Worm (Caenorhabditis elegans) whole organism, L1 larva: Measurements from ENCODE around the gene twk-4.

Experiments used
- C34B4.2 ChIP-seq: sonication (generic microtip); optimal IDR thresholded peaks from 2 replicates; lab custom pipeline; 2017; ENCODE audit warnings: mild to moderate bottlenecking, missing genetic modification characterization, missing compliant biosample characterization
- aha-1 ChIP-seq: fragments of 150-350 bp; optimal IDR thresholded peaks from 2 replicates; lab custom pipeline; 2014; ENCODE audit warnings: missing biosample characterization, missing genetic modification characterization
- aly-2 ChIP-seq: fragments of 150-350 bp; optimal IDR thresholded peaks from 2 replicates; lab custom pipeline; 2014; ENCODE audit warnings: missing biosample characterization, missing genetic modification characterization
- ama-1 ChIP-seq: fragments of 150-350 bp; optimal IDR thresholded peaks from 2 replicates; lab custom pipeline; 2014
- blmp-1 ChIP-seq: fragments of 150-350 bp; optimal IDR thresholded peaks from 2 replicates; lab custom pipeline; 2014; ENCODE audit warnings: missing biosample characterization, missing genetic modification characterization
- ceh-63 ChIP-seq: fragments of 200-800 bp; sonication (Bioruptor generic); optimal IDR thresholded peaks from 2 replicates; lab custom pipeline; 2018; ENCODE audit warnings: mild to moderate bottlenecking, missing genetic modification characterization, missing compliant biosample characterization
- ceh-8 ChIP-seq: fragments of 200-800 bp; sonication (Bioruptor generic); optimal IDR thresholded peaks from 2 replicates; lab custom pipeline; 2018; ENCODE audit warnings: mild to moderate bottlenecking, missing genetic modification characterization, moderate library complexity, missing compliant biosample characterization
- ceh-82 ChIP-seq, 3 experiments: fragments of 150-350 bp in 1 of 3; sonication (generic microtip) in 2 of 3; optimal IDR thresholded peaks; 2 replicates each; lab custom pipeline; 2014 to 2017; ENCODE audit warnings: missing biosample characterization in 3 of 3, missing genetic modification characterization in 3 of 3
- ceh-88 ChIP-seq: fragments of 200-800 bp; sonication (Bioruptor generic); IDR thresholded peaks from 2 replicates; pipeline ENCODE4 v1.3.6; 2022; ENCODE audit warnings: missing genetic modification characterization, missing compliant biosample characterization
- ceh-90 ChIP-seq: sonication (generic microtip); optimal IDR thresholded peaks from 2 replicates; lab custom pipeline; 2016; ENCODE audit warnings: missing genetic modification characterization, missing compliant biosample characterization
- efl-1 ChIP-seq, 4 experiments: fragments of 150-350 bp; optimal IDR thresholded peaks in 3 of 4; peaks in 1 of 4; 1 replicate in 1 of 4; 2 replicates in 3 of 4; lab custom pipeline; 2014; ENCODE audit warnings: missing biosample characterization in 2 of 4, missing genetic modification characterization in 2 of 4, missing genetic modification reagents in 2 of 4
- egl-13 ChIP-seq: sonication (generic microtip); optimal IDR thresholded peaks from 2 replicates; lab custom pipeline; 2016; ENCODE audit warnings: missing genotype, missing genetic modification reagents, missing genetic modification characterization, missing compliant biosample characterization
- elt-2 ChIP-seq: sonication (generic microtip); optimal IDR thresholded peaks from 2 replicates; lab custom pipeline; 2016; ENCODE audit warnings: missing genetic modification characterization, mild to moderate bottlenecking, inconsistent platforms, missing compliant biosample characterization, missing genetic modification reagents
- elt-3 ChIP-seq, 6 experiments: fragments of 150-350 bp in 1 of 6; sonication (generic microtip); optimal IDR thresholded peaks; 2 replicates each; lab custom pipeline; 2017 to 2018; ENCODE audit warnings: missing biosample characterization in 6 of 6, missing genetic modification characterization in 6 of 6, inconsistent platforms in 1 of 6
- ets-5 ChIP-seq: fragments of 200-800 bp; sonication (Bioruptor generic); IDR thresholded peaks from 2 replicates; pipeline ENCODE4 v1.3.6; 2022; ENCODE audit warnings: missing genetic modification characterization, missing compliant biosample characterization
- fkh-4 ChIP-seq: sonication (generic microtip); optimal IDR thresholded peaks from 2 replicates; lab custom pipeline; 2016; ENCODE audit warnings: missing compliant biosample characterization, missing genetic modification characterization, borderline replicate concordance
- fkh-8 ChIP-seq: sonication (generic microtip); optimal IDR thresholded peaks from 2 replicates; lab custom pipeline; 2016; ENCODE audit warnings: mild to moderate bottlenecking, missing genetic modification characterization, missing compliant biosample characterization
- fos-1 ChIP-seq: fragments of 150-350 bp; optimal IDR thresholded peaks from 2 replicates; lab custom pipeline; 2014; ENCODE audit warnings: missing biosample characterization, missing genetic modification characterization
- hpl-2 ChIP-seq: fragments of 150-350 bp; optimal IDR thresholded peaks from 2 replicates; lab custom pipeline; 2014; ENCODE audit warnings: missing biosample characterization, missing genetic modification reagents, missing genetic modification characterization
- irx-1 ChIP-seq: sonication (generic microtip); optimal IDR thresholded peaks from 2 replicates; lab custom pipeline; 2016; ENCODE audit warnings: missing genetic modification characterization, missing compliant biosample characterization
- lin-13 ChIP-seq: fragments of 150-350 bp; optimal IDR thresholded peaks from 2 replicates; lab custom pipeline; 2014; ENCODE audit warnings: missing biosample characterization, missing genetic modification reagents, missing genetic modification characterization
- lin-14 ChIP-seq: fragments of 200-800 bp; sonication (Bioruptor generic); optimal IDR thresholded peaks from 2 replicates; lab custom pipeline; 2018; ENCODE audit warnings: mild to moderate bottlenecking, missing genetic modification characterization, moderate library complexity, missing compliant biosample characterization
- lin-35 ChIP-seq, 2 experiments: fragments of 150-350 bp; optimal IDR thresholded peaks; 2 replicates each; lab custom pipeline; 2014; ENCODE audit warnings: missing biosample characterization in 2 of 2, missing genetic modification characterization in 2 of 2, missing genetic modification reagents in 2 of 2
- lsy-2 ChIP-seq, 2 experiments: fragments of 150-350 bp; optimal IDR thresholded peaks; 2 replicates each; lab custom pipeline; 2014; ENCODE audit warnings: missing biosample characterization in 2 of 2, missing genetic modification characterization in 2 of 2
- mab-9 ChIP-seq: fragments of 200-800 bp; sonication (Bioruptor generic); IDR thresholded peaks from 2 replicates; pipeline ENCODE4 v1.3.6; 2022; ENCODE audit warnings: missing genetic modification reagents, missing genetic modification characterization, missing compliant biosample characterization
- mdl-1 ChIP-seq, 2 experiments: fragments of 150-350 bp; optimal IDR thresholded peaks; 2 replicates each; lab custom pipeline; 2014 to 2017; ENCODE audit warnings: missing biosample characterization in 2 of 2, missing genetic modification characterization in 2 of 2, inconsistent platforms in 1 of 2
- mef-2 ChIP-seq: fragments of 150-350 bp; optimal IDR thresholded peaks from 2 replicates; lab custom pipeline; 2014; ENCODE audit warnings: missing biosample characterization, missing genetic modification characterization
- mep-1 ChIP-seq: fragments of 150-350 bp; optimal IDR thresholded peaks from 2 replicates; lab custom pipeline; 2014; ENCODE audit warnings: missing biosample characterization, missing genetic modification characterization
- nhr-12 ChIP-seq: sonication (generic microtip); optimal IDR thresholded peaks from 2 replicates; lab custom pipeline; 2017; ENCODE audit warnings: missing biosample characterization, missing genetic modification characterization
- nhr-20 ChIP-seq: sonication (generic microtip); optimal IDR thresholded peaks from 2 replicates; lab custom pipeline; 2016; ENCODE audit warnings: mild to moderate bottlenecking, missing genetic modification characterization, missing compliant biosample characterization
- nhr-237 ChIP-seq: fragments of 150-350 bp; optimal IDR thresholded peaks from 2 replicates; lab custom pipeline; 2014; ENCODE audit warnings: missing biosample characterization, missing genetic modification characterization
- nhr-76 ChIP-seq: sonication (generic microtip); optimal IDR thresholded peaks from 2 replicates; lab custom pipeline; 2017; ENCODE audit warnings: missing biosample characterization, missing genetic modification characterization
- nhr-84 ChIP-seq: sonication (generic microtip); optimal IDR thresholded peaks from 2 replicates; lab custom pipeline; 2017; ENCODE audit warnings: missing biosample characterization, missing genetic modification characterization
- nhr-85 ChIP-seq: sonication (generic microtip); peaks from one replicate; lab custom pipeline; 2016; ENCODE audit warnings: missing genetic modification characterization, inconsistent platforms, missing compliant biosample characterization
- pax-3 ChIP-seq: fragments of 200-800 bp; sonication (Bioruptor generic); optimal IDR thresholded peaks from 2 replicates; lab custom pipeline; 2018; ENCODE audit warnings: mild to moderate bottlenecking, missing genetic modification characterization, moderate library complexity, missing compliant biosample characterization
- pqm-1 ChIP-seq: sonication (generic microtip); optimal IDR thresholded peaks from 3 replicates; lab custom pipeline; 2017; ENCODE audit warnings: missing biosample characterization, missing genetic modification characterization
- skn-1 ChIP-seq: fragments of 150-350 bp; optimal IDR thresholded peaks from 2 replicates; lab custom pipeline; 2014; ENCODE audit warnings: missing biosample characterization, missing genetic modification characterization
- sptf-1 ChIP-seq: fragments of 150-350 bp; optimal IDR thresholded peaks from 2 replicates; lab custom pipeline; 2014; ENCODE audit warnings: missing biosample characterization, missing genetic modification characterization
- sup-37 ChIP-seq: fragments of 200-800 bp; sonication (Bioruptor generic); optimal IDR thresholded peaks from 2 replicates; lab custom pipeline; 2018; ENCODE audit warnings: mild to moderate bottlenecking, missing genetic modification characterization, missing compliant biosample characterization
- tbx-2 ChIP-seq: sonication (generic microtip); optimal IDR thresholded peaks from 2 replicates; lab custom pipeline; 2016; ENCODE audit warnings: missing genetic modification characterization, missing compliant biosample characterization
- tlp-1 ChIP-seq: fragments of 150-350 bp; optimal IDR thresholded peaks from 2 replicates; lab custom pipeline; 2014; ENCODE audit warnings: missing biosample characterization, missing genetic modification characterization
- unc-86 ChIP-seq: sonication (generic microtip); optimal IDR thresholded peaks from 2 replicates; lab custom pipeline; 2016; ENCODE audit warnings: missing genetic modification characterization, missing compliant biosample characterization
- ztf-4 ChIP-seq: fragments of 150-350 bp; optimal IDR thresholded peaks from 2 replicates; lab custom pipeline; 2014; ENCODE audit warnings: missing biosample characterization, missing genetic modification characterization

The twk-4 gene

ce11 chrII:9210076-9210475, 16.0 kb upstream of the twk-4 start, which contains the start of gene ZK1067.4:
Gene ZK1067.4 (plus strand): TSS chrII:9210376.
- TF ChIP-seq pqm-1 (tag; lab: Kevin White, UChicago) (no peak), irx-1 (tag; lab: Kevin White, UChicago) (no peak), fos-1 (tag; lab: Kevin White, UChicago) (no peak), fkh-4 (tag; lab: Kevin White, UChicago) (no peak), C34B4.2 (no peak), lin-13 (GFP tag; lab: Kevin White, UChicago) (no peak), mab-9 (GFP tag; lab: Robert Waterston, UW) (no peak), aly-2 (tag; lab: Kevin White, UChicago) (no peak), skn-1 (tag; lab: Kevin White, UChicago) (no peak), sptf-1 (tag; lab: Kevin White, UChicago) (no peak), aha-1 (tag; lab: Kevin White, UChicago) (no peak), nhr-76 (tag; lab: Kevin White, UChicago) (no peak), ceh-90 (tag; lab: Kevin White, UChicago) (no peak), efl-1 (optimal IDR thresholded peaks at IDR 0.05; lab: Kevin White, UChicago) (no peak), efl-1 (GFP tag; optimal IDR thresholded peaks at IDR 0.05 in 1 of 2; lab: Kevin White, UChicago) (no peak), pax-3 (tag; lab: Kevin White, UChicago) (no peak), sup-37 (GFP tag; lab: Kevin White, UChicago) (no peak), ceh-63 (GFP tag; lab: Kevin White, UChicago) (no peak)

DNA sequence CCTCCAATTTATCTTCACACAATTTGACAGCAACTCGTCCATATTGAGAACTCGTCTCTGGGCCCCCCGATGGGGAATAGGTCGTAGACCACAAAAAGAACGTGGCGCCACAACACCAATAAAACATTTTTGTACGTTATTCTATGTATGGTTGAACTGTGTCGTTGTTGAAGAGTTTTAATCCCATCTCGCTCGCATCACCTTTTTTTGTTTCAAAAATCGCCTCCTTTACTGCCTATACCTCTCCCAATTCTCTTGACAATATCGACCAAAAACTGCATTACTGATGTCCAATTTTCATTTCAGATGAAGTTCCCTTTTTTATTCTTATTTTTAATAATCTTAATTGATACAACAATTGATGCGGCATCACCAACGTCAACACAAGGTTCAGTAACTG, 3.1 kb upstream of the twk-4 start, which contains the start of gene let-23:
let-23 (plus strand) TSS at position 301 of the 400 bp plus-strand sequence.
- TF ChIP-seq nhr-20 (tag; lab: Kevin White, UChicago), result no peak
- TF ChIP-seq efl-1 (optimal IDR thresholded peaks at IDR 0.05; lab: Kevin White, UChicago), result no peak
- peak in 1 of 2 experiments; percentile 32 for TF ChIP-seq efl-1 (GFP tag; optimal IDR thresholded peaks at IDR 0.05 in 1 of 2; lab: Kevin White, UChicago)
- TF ChIP-seq, all 84 proteins: peak for 1

- TF ChIP-seq ceh-90 (tag; lab: Kevin White, UChicago), result no peak
- peak in 1 of 2 experiments; percentile 8 for TF ChIP-seq lin-35 (GFP tag; optimal IDR thresholded peaks at IDR 0.05; lab: Kevin White, UChicago)
- TF ChIP-seq elt-2, result peak; percentile 49
These were observed 2.2 kb upstream of the twk-4 start for ce11 chrII:9196325-9196724.

DNA sequence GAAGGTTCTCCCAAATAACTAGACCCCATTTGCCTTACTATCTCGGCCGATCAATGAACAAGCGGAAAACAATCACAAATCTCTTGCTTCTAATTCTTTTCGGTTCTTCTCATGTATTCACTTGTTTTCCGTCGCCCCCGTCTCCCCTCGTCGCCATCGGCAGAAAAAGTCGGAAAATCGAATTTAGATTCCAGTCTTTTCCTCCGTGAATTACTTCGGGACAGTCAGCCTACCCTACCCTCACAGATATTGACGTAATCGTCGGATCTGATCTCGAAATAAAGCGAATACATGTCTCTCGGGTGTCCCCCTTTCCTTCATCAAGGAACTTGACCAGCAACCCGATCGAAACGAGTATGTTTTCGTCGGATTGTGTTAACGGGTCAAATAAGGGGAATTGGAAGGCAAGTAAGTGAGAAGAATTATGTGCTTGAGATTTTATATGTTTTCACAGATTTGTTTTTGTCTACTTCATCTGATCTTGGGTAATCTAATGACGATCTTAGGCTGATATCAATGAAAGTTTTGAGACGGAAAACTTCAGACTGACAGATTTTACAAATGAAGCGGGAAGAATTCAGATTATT, 3.5 kb downstream of the twk-4 start:
- TF ChIP-seq blmp-1, result peak; percentile 62
- TF ChIP-seq fos-1 (tag; lab: Kevin White, UChicago), result no peak

DNA sequence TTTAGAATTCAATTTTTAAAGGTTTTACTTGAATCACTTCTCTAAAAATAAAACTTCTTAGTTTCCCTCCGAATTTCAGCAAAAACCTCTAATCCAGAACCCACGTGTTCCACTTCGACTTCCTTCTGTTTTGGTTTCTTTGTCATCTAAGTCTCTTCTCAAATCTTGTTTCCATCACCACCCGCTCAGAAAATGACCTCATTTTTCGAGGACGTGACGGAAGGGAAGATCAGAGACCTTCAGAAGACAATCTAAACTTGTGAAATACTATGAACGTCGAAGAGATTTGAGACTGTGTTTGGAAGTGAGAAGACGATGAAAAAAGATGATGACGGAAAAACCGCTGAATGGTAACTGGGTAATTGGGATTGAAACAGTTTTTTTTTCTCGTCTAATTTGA, 4.4 kb downstream of the twk-4 start:
- TF ChIP-seq nhr-237, result no peak
- no peak for TF ChIP-seq unc-86 (tag; lab: Kevin White, UChicago)
- TF ChIP-seq nhr-12 (tag; lab: Kevin White, UChicago), result no peak
- no peak for TF ChIP-seq tbx-2 (tag; lab: Kevin White, UChicago)
- TF ChIP-seq elt-3 (tag; optimal IDR thresholded peaks at IDR 0.05; lab: Kevin White, UChicago), result peak in 1 of 6 experiments; percentile 17
- no peak for TF ChIP-seq pqm-1 (tag; lab: Kevin White, UChicago)
- no peak for TF ChIP-seq aly-2 (tag; lab: Kevin White, UChicago)
- no peak for TF ChIP-seq ets-5 (GFP tag; lab: Robert Waterston, UW)
- no peak for TF ChIP-seq egl-13
- no peak for TF ChIP-seq ceh-8 (GFP tag; lab: Kevin White, UChicago)
- no peak for TF ChIP-seq nhr-84 (tag; lab: Kevin White, UChicago)
- TF ChIP-seq lin-35 (GFP tag; optimal IDR thresholded peaks at IDR 0.05; lab: Kevin White, UChicago), result no peak
- TF ChIP-seq tlp-1 (tag; lab: Kevin White, UChicago), result no peak
- TF ChIP-seq fkh-8 (tag; lab: Kevin White, UChicago), result no peak
- TF ChIP-seq blmp-1, result peak; percentile 79
- no peak for TF ChIP-seq ama-1
- TF ChIP-seq ceh-82 (tag; optimal IDR thresholded peaks at IDR 0.05; lab: Kevin White, UChicago), result no peak
- no peak for TF ChIP-seq mdl-1 (tag; optimal IDR thresholded peaks at IDR 0.05; lab: Kevin White, UChicago)
- TF ChIP-seq ztf-4 (tag; lab: Kevin White, UChicago), result no peak
- TF ChIP-seq nhr-85, result peak; percentile 86
- no peak for TF ChIP-seq ceh-88 (GFP tag; lab: Robert Waterston, UW)
- TF ChIP-seq hpl-2 (GFP tag; lab: Kevin White, UChicago), result no peak
- TF ChIP-seq lsy-2 (tag; optimal IDR thresholded peaks at IDR 0.05; lab: Kevin White, UChicago), result no peak
- TF ChIP-seq lin-14 (GFP tag; lab: Kevin White, UChicago), result peak; percentile 70
- TF ChIP-seq mef-2 (tag; lab: Kevin White, UChicago), result no peak
- TF ChIP-seq mep-1, result peak; percentile 38
